Fruit fly (Drosophila melanogaster): ENCODE measurements around the gene CG11841.
A peak's percentile ranks its signal among the peaks of the same experiment; 100 is the strongest.

Gene CG11841

dm6 chr3R:29088938-29089661 lies 38.2 kb downstream of the CG11841 start (continued):
- TF ChIP-seq CG8089 (GFP tag; optimal IDR thresholded peaks at IDR 0.05) (peak; percentile 9), CG31388 (GFP tag; optimal IDR thresholded peaks at IDR 0.05) (no peak), dmrt99B (tag; optimal IDR thresholded peaks at IDR 0.05) (peak; percentile 88), CG12769 (tag; optimal IDR thresholded peaks at IDR 0.05) (peak; percentile 36), wek (GFP tag; optimal IDR thresholded peaks at IDR 0.05) (no peak), Hr51 (GFP tag; optimal IDR thresholded peaks at IDR 0.05) (peak in 1 of 2 experiments; percentile 84), CG5180 (GFP tag; optimal IDR thresholded peaks at IDR 0.05) (peak; percentile 53), CG10654 (GFP tag; optimal IDR thresholded peaks at IDR 0.05) (peak; percentile 45), trem (tag; optimal IDR thresholded peaks at IDR 0.05) (peak; percentile 77), CG43689 (GFP tag; IDR thresholded peaks at IDR 0.05) (no peak), CG17361 (GFP tag; IDR thresholded peaks at IDR 0.05) (peak; percentile 81), CG7928 (GFP tag; optimal IDR thresholded peaks at IDR 0.05) (no peak), dmrt11E (tag; optimal IDR thresholded peaks at IDR 0.05) (peak; percentile 73), Stat92E (GFP tag; optimal IDR thresholded peaks at IDR 0.05) (no peak), nau (GFP tag; optimal IDR thresholded peaks at IDR 0.05) (peak; percentile 71), Ssrp (tag; optimal IDR thresholded peaks at IDR 0.05) (peak; percentile 72), CG30020 (tag; optimal IDR thresholded peaks at IDR 0.05) (no peak), fd64A (GFP tag; optimal IDR thresholded peaks at IDR 0.05) (no peak), CG3847 (GFP tag; IDR thresholded peaks at IDR 0.05) (peak; percentile 57), exex (tag; optimal IDR thresholded peaks at IDR 0.05) (peak; percentile 27), sug (tag; optimal IDR thresholded peaks at IDR 0.05) (peak; percentile 75), peb (GFP tag; IDR thresholded peaks at IDR 0.05) (0 out of 2 replicates have a peak, but pooled peaks have one; percentile 49), CG11398 (GFP tag; optimal IDR thresholded peaks at IDR 0.05) (no peak), dpn (GFP tag; optimal IDR thresholded peaks at IDR 0.05) (peak; percentile 61 to 63), CG8359 (GFP tag; optimal IDR thresholded peaks at IDR 0.05; ENCODE audit: borderline replicate concordance) (peak; percentile 23), Fer2 (tag; optimal IDR thresholded peaks at IDR 0.05) (peak; percentile 37), CG34376 (GFP tag; optimal IDR thresholded peaks at IDR 0.05) (no peak), zf30C (GFP tag; optimal IDR thresholded peaks at IDR 0.05) (peak; percentile 63), D19B (GFP tag; optimal IDR thresholded peaks at IDR 0.05) (peak; percentile 13), sr (GFP tag; IDR thresholded peaks at IDR 0.05) (no peak), CG6272 (GFP tag; IDR thresholded peaks at IDR 0.05) (no peak), E2f2 (GFP tag; IDR thresholded peaks at IDR 0.05) (peak; percentile 27; the same call in 1 of the 2 replicates), Trl (optimal IDR thresholded peaks at IDR 0.05) (peak in 1 of 2 experiments; percentile 1), Trl (GFP tag; optimal IDR thresholded peaks at IDR 0.05) (peak; percentile 34), ranshi (GFP tag; IDR thresholded peaks at IDR 0.05) (peak; percentile 62; the same call in 1 of the 2 replicates), gem (tag; optimal IDR thresholded peaks at IDR 0.05) (peak; percentile 86), CG12236 (GFP tag; optimal IDR thresholded peaks at IDR 0.05) (peak; percentile 27), lab (GFP tag; optimal IDR thresholded peaks at IDR 0.05) (peak; percentile 78), cwo (GFP tag; optimal IDR thresholded peaks at IDR 0.05) (peak; percentile 49), so (GFP tag; IDR thresholded peaks at IDR 0.05) (peak; percentile 11; the same call in 2 of the 3 replicates), Jarid2 (GFP tag; optimal IDR thresholded peaks at IDR 0.05) (peak; percentile 42), slbo (GFP tag; IDR thresholded peaks at IDR 0.05) (peak; percentile 35; the same call in 1 of the 2 replicates), CG16813 (GFP tag; IDR thresholded peaks at IDR 0.05; ENCODE audit: partially characterized antibody) (no peak), Rx (GFP tag; IDR thresholded peaks at IDR 0.05) (peak; percentile 51; the same call in 1 of the 2 replicates), dan (GFP tag; IDR thresholded peaks at IDR 0.05) (no peak), br (optimal IDR thresholded peaks at IDR 0.05) (no peak), btn (GFP tag; optimal IDR thresholded peaks at IDR 0.05) (peak; percentile 34), CG7556 (GFP tag; optimal IDR thresholded peaks at IDR 0.05) (peak; percentile 83), Dad (GFP tag; optimal IDR thresholded peaks at IDR 0.05) (peak; percentile 41)
